Worm (Caenorhabditis elegans): ENCODE results near the gene F59B2.9.

Gene F59B2.9

DNA sequence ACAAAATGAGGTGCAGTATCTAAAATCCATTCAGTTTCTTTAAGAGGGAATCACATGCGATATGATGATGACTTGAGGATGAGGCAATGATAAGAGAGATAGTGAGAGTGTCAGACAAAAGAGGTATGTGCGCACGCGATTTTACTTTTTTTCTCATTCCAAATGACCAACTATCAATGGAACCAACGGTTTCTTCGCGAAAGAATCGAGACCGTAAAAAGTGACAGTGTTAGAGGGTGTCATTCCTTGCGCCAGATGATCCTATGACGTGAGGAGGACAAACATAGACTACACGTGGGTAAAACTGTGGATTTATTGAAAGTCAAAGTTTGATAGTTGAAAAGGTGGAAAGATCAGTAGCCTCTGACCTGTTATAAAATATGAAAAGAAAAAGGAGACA, 28.4 kb downstream of the F59B2.9 start:
- TF ChIP-seq ceh-16 (tag; optimal IDR thresholded peaks at IDR 0.05) = no peak
- TF ChIP-seq ztf-11 (tag; optimal IDR thresholded peaks at IDR 0.05) = no peak
- no peak for TF ChIP-seq ceh-82 (tag; optimal IDR thresholded peaks at IDR 0.05)
- no peak for TF ChIP-seq dmd-4 (tag; optimal IDR thresholded peaks at IDR 0.05)
- TF ChIP-seq unc-55 (GFP tag; optimal IDR thresholded peaks at IDR 0.05) = no peak
- TF ChIP-seq ZK546.5 (tag; optimal IDR thresholded peaks at IDR 0.05) = no peak
- TF ChIP-seq egl-27 (tag; optimal IDR thresholded peaks at IDR 0.05) = no peak
- no peak for TF ChIP-seq ama-1 (optimal IDR thresholded peaks at IDR 0.05)
- no peak for TF ChIP-seq nhr-237 (tag; optimal IDR thresholded peaks at IDR 0.05)
- TF ChIP-seq elt-1 (tag; optimal IDR thresholded peaks at IDR 0.05) = no peak
- TF ChIP-seq nhr-23 (tag; optimal IDR thresholded peaks at IDR 0.05) = no peak
- no peak for TF ChIP-seq elt-3 (tag; optimal IDR thresholded peaks at IDR 0.05)
- TF ChIP-seq mab-5 (tag; optimal IDR thresholded peaks at IDR 0.05) = no peak
- TF ChIP-seq Y55F3AM.14 (GFP tag; optimal IDR thresholded peaks at IDR 0.05) = no peak
- TF ChIP-seq lin-11 (tag; optimal IDR thresholded peaks at IDR 0.05) = no peak
- no peak for TF ChIP-seq alr-1 (tag; optimal IDR thresholded peaks at IDR 0.05)
- TF ChIP-seq nhr-129 (tag; optimal IDR thresholded peaks at IDR 0.05) = peak; percentile 78
- no peak for TF ChIP-seq ztf-4 (tag; optimal IDR thresholded peaks at IDR 0.05)
- TF ChIP-seq unc-39 (tag; optimal IDR thresholded peaks at IDR 0.05) = no peak
- TF ChIP-seq aly-2 (tag; optimal IDR thresholded peaks at IDR 0.05) = no peak
- peak; percentile 28 for TF ChIP-seq fos-1 (tag; optimal IDR thresholded peaks at IDR 0.05)
- no peak for TF ChIP-seq nhr-12 (tag; optimal IDR thresholded peaks at IDR 0.05)
- no peak for TF ChIP-seq C34F6.9 (tag; optimal IDR thresholded peaks at IDR 0.05)
- no peak for TF ChIP-seq nhr-10 (tag; optimal IDR thresholded peaks at IDR 0.05)
- TF ChIP-seq nhr-11 (tag; optimal IDR thresholded peaks at IDR 0.05) = no peak
- no peak for TF ChIP-seq lsy-2 (tag; optimal IDR thresholded peaks at IDR 0.05)
- no peak for TF ChIP-seq R02D3.7 (tag; optimal IDR thresholded peaks at IDR 0.05)
- TF ChIP-seq unc-62 (GFP tag; optimal IDR thresholded peaks at IDR 0.05) = no peak
- no peak for TF ChIP-seq sem-4 (tag; optimal IDR thresholded peaks at IDR 0.05)
- no peak for TF ChIP-seq mbf-1 (tag; optimal IDR thresholded peaks at IDR 0.05)
- peak; percentile 22 for TF ChIP-seq nhr-25 (tag; optimal IDR thresholded peaks at IDR 0.05)
- peak; percentile 70 for TF ChIP-seq sma-9 (GFP tag; optimal IDR thresholded peaks at IDR 0.05)
- no peak for TF ChIP-seq sma-9 (tag; optimal IDR thresholded peaks at IDR 0.05)
- TF ChIP-seq mdl-1 (tag; optimal IDR thresholded peaks at IDR 0.05) = peak in 1 of 2 experiments; percentile 39
- TF ChIP-seq blmp-1 (tag; optimal IDR thresholded peaks at IDR 0.05; ENCODE audit: insufficient read depth) = peak; percentile 80
- TF ChIP-seq lin-13 (GFP tag; optimal IDR thresholded peaks at IDR 0.05) = no peak
- no peak for TF ChIP-seq crh-2 (tag; optimal IDR thresholded peaks at IDR 0.05)
- peak; percentile 62 for TF ChIP-seq nhr-21 (tag; optimal IDR thresholded peaks at IDR 0.05)
- TF ChIP-seq lin-39 (tag; optimal IDR thresholded peaks at IDR 0.05) = no peak
- no peak for TF ChIP-seq ztf-1 (GFP tag; conservative IDR thresholded peaks at IDR 0.05)
- TF ChIP-seq skn-1 (tag; optimal IDR thresholded peaks at IDR 0.05) = no peak
- TF ChIP-seq F13H6.1 (tag; optimal IDR thresholded peaks at IDR 0.05) = no peak
- TF ChIP-seq nhr-6 (tag; optimal IDR thresholded peaks at IDR 0.05) = no peak
- TF ChIP-seq zag-1 (tag; optimal IDR thresholded peaks at IDR 0.05) = no peak
- TF ChIP-seq sma-3 (GFP tag; optimal IDR thresholded peaks at IDR 0.05) = no peak
- no peak for TF ChIP-seq snpc-4 (tag; optimal IDR thresholded peaks at IDR 0.05)
- no peak for TF ChIP-seq peb-1 (tag; optimal IDR thresholded peaks at IDR 0.05)
- no peak for TF ChIP-seq nhr-77 (tag; optimal IDR thresholded peaks at IDR 0.05)
- TF ChIP-seq gmeb-1 (tag; optimal IDR thresholded peaks at IDR 0.05) = no peak

DNA sequence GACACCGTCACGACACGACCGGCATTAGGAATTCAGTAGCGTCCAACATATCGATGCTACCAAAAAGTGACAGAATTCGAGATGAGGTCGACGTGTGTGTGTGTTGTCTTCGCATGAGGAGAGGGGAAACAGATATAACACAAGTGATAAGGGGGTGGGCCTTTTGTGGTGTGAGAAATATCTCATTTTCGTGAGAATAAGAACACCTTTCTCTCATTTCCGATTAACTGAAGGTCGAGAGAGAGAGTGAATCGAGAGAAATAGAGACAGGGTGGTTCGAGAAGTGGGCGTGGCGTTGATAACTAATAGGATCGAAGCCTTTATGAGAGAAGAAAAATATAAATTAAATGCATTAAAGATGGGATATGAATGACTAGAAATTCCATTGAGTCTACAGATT, 29.1 kb downstream of the F59B2.9 start:
- TF ChIP-seq nhr-21 (tag; optimal IDR thresholded peaks at IDR 0.05) (no peak), nhr-25 (tag; optimal IDR thresholded peaks at IDR 0.05) (peak; percentile 41), Y55F3AM.14 (GFP tag; optimal IDR thresholded peaks at IDR 0.05) (no peak), nhr-129 (tag; optimal IDR thresholded peaks at IDR 0.05) (no peak), R02D3.7 (tag; optimal IDR thresholded peaks at IDR 0.05) (no peak), sma-3 (GFP tag; optimal IDR thresholded peaks at IDR 0.05) (peak; percentile 34), sma-9 (GFP tag; optimal IDR thresholded peaks at IDR 0.05) (peak; percentile 37), sma-9 (tag; optimal IDR thresholded peaks at IDR 0.05) (no peak), sem-4 (tag; optimal IDR thresholded peaks at IDR 0.05) (no peak), crh-2 (tag; optimal IDR thresholded peaks at IDR 0.05) (no peak), lin-11 (tag; optimal IDR thresholded peaks at IDR 0.05) (no peak), ceh-82 (tag; optimal IDR thresholded peaks at IDR 0.05) (no peak), blmp-1 (tag; optimal IDR thresholded peaks at IDR 0.05; ENCODE audit: insufficient read depth) (peak; percentile 41)

All from whole organism, L2 larva.